Fruit fly (Drosophila melanogaster): ENCODE data around the gene Cph.

The Cph gene

DNA sequence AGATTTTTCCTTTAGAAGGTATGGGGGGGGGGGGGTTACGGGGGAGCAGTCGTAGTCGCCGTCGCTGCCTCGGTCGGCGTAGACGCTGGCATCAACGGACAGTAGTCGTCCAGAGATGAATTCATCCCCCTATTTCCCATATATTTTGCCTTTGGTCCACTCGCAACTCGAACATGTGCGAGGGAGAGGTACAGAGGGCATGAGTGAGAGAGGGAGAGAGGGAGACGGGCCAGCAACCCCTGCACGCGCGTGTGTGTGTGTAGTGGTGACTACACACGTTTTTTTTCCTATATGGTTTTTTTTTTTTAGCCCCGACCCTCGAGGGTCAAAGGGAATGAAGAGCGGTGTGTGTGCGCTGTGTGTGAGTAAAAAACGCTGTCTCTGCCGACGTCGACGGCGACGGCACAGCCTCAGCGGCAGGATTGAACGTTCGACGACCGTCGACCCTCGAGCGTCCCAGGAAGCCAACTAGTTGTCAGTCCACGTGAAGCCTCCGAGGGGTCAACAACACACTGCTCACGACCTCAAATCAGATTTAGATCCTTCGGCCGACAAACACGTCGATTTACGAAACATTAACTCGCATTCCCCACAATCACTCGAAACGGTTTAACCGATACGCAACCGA lies 88.6 kb downstream of the Cph start:
- TF ChIP-seq CG17801 (GFP tag; optimal IDR thresholded peaks at IDR 0.05; ENCODE audit: partially characterized antibody): no peak

DNA sequence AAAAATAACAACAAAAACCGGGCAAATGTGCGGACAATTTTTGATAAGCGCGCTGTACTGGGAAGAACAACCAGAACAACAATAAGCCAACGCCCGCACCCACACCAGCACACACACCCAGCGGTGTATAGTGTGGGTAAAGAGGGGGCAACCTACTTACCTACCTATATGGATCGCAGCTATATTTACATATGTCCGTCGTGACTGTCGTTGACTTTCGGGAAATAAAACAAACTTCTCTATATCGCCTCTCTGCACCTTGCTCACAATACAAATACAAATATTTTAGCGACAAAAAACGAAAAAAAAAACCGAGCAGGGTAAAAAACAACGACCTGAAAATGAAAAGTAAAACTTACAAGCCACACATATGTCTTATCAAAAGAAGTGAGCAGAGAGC lies 89.8 kb downstream of the Cph start:
- no peak for TF ChIP-seq CG17801 (GFP tag; optimal IDR thresholded peaks at IDR 0.05; ENCODE audit: partially characterized antibody)

DNA sequence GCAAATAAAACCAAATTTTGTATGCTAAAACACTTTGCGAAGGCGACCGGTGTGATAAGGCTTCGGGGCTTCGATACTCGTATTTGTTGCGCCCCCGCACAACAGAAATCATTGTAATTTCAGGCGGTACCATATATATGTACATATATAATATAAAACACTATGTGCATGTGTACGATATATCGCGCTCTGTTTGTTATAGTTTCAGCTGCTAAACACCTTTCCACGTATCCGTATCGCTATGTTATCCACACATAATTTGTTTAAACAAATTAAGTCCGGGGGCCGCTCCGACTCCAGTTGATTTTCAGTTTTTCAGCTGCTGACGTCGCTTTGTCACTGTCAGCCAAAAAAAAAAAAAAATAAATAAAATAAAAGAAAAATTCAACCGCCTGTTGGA lies 91.1 kb downstream of the Cph start:
- no peak for TF ChIP-seq CG17801 (GFP tag; optimal IDR thresholded peaks at IDR 0.05; ENCODE audit: partially characterized antibody)

DNA sequence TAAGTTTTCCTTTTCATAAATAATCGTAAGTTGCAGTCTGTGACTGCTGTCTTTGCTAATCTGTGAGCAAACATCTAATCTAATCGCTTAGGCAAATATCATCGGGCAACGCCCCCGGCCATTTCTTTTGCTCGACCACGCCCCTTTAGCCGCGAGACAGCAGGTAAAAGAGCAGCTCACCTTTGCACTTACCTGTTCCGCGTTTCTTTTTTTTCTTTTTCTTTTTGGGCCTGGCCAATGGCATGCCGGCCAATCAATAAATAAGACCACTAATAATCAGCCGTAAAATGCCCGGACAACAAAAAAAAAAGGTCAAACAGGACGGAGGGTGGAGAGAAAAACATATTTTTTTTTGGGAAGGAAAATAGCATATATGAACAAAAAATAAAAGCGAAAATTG lies 93.1 kb downstream of the Cph start:
- TF ChIP-seq CG17801 (GFP tag; optimal IDR thresholded peaks at IDR 0.05; ENCODE audit: partially characterized antibody): no peak

DNA sequence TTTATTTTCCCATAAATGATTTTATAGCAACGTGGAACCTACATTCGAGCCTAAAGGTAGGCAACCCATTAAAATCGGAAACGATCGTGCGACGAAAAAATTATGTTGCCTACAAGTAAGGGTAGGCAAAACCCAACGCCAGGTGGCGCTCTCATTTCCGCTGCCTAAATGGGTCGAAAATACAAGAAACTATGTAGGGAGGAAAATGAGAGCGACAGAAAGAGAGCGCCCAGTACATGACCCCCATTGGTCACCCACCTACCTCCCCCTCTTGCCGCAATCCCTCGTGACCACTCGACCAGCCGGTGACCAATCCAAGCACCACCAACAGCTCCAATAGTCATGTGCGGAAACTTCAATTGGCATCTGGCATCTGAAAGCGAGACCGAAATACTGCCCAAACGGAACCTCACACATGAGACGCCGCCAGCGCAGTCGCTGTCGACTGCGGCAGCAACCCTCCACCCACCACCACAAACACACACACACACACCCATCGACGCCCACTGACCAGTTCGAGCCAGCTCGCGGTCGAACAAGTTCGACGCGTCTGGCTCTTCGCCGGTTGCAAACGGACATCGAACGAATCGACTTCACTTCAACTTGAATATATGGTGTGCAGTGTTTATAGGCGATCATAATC lies 104.6 kb downstream of the Cph start:
- TF ChIP-seq CG17801 (GFP tag; optimal IDR thresholded peaks at IDR 0.05; ENCODE audit: partially characterized antibody): peak; percentile 75

DNA sequence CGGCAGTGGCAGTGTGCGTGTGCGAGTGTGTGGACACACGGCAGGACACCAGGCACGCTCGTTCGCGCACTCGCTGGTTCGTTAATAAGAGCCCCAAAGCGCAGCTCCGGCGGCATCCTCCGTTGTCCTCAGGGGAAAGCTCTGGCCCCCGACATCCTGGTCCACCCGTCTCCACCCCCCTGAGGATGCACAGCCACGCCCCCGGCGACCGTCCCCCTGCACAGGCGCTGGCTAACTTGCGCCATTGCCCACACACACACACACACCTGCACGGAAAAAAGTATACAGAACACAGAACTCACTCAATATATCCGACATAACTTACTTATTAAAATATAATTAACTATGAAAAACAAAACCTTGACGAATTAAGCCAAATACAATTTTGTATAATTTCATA lies 108.5 kb downstream of the Cph start:
- TF ChIP-seq CG17801 (GFP tag; optimal IDR thresholded peaks at IDR 0.05; ENCODE audit: partially characterized antibody): no peak

DNA sequence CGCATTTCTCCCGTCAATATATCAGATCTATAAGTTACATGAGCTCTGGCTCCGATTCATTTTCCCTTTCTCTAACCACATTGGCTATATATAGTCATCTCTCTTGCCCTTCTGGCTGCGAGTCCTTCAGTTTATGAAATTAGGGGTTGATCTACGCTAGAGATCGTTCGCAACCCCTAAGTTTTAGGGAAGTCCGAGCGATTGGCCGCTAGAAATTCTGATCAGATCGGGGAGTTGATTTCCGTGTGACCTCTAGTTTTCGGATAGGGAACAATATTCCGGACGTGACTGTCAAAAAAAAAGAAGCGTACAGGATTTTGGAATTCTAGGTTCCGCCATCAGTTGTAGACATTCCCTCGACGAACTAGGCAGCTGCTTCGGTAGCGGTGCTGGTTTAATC lies 114.9 kb downstream of the Cph start:
- no peak for TF ChIP-seq CG17801 (GFP tag; optimal IDR thresholded peaks at IDR 0.05; ENCODE audit: partially characterized antibody)

DNA sequence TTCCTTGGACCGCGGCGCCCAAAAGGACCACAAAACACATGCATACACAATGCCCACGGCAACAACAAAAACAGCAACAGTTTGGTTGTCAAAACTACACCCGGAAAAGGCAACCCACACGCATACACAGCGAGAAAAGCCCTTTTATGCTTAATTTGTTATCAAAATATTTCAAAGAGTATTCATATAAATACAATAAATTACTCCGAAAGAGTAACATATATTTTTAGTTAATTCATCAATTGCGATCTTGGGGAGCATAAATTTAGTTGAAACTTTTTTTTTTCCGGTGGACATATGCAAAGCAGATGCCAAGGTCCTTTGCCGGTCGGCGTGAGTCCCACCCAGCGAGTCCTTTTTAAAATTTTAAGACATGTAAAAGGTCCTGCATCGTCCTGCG lies 117.6 kb downstream of the Cph start:
- TF ChIP-seq CG17801 (GFP tag; optimal IDR thresholded peaks at IDR 0.05; ENCODE audit: partially characterized antibody): no peak

DNA sequence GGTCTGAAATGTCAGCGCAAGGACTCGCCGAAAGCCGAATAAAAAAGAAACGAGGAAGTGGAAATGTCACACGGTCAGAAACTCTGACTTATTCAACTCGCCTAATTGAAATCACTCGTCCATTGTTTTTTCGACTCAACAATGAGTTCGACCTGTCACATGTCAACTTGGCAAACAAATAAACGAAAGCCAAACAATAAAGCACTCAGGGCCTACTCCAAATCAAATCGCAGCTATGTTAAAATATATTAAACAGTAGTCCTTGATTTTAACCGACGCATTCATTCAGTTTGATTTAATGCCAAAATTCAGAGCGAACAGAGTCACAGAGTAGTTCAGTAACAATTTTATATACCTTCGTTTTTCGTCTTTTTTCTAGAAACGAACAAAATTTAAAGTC lies 129.1 kb downstream of the Cph start, which contains the start of gene CG1958:
Gene CG1958, plus strand, starts transcription at position 301 of the 400 bp plus-strand sequence.
- no peak for TF ChIP-seq CG17801 (GFP tag; optimal IDR thresholded peaks at IDR 0.05; ENCODE audit: partially characterized antibody)

DNA sequence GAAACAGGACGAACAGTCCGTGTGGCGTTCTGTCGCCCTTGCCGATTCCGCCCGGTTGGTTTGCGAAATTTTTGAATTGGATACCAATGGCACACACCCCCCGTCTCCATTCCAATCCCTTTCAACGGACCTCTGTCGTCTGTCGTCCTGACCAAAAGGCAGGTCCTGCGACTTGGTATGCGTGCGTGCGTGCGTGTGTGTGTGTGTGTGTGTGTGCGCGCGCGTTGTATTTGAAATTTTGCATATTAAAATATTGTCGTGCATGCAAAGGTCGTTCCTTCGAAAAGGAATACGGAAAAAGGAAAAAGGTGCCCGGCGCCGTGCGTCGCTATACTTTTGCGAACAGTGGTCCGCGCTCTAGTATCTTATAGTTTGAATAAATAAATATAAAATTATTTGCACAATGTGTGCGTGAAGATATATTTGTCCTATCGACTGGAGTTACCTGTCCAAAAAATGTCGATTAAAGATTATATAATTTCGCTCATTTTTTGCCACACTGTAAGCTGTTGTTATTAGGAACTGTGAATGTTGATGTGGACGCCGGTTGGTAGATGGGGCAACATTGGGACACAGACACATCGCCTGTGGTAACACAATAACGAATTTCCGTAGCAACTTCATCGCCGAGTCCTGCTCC lies 134.0 kb downstream of the Cph start:
- no peak for TF ChIP-seq CG17801 (GFP tag; optimal IDR thresholded peaks at IDR 0.05; ENCODE audit: partially characterized antibody)

DNA sequence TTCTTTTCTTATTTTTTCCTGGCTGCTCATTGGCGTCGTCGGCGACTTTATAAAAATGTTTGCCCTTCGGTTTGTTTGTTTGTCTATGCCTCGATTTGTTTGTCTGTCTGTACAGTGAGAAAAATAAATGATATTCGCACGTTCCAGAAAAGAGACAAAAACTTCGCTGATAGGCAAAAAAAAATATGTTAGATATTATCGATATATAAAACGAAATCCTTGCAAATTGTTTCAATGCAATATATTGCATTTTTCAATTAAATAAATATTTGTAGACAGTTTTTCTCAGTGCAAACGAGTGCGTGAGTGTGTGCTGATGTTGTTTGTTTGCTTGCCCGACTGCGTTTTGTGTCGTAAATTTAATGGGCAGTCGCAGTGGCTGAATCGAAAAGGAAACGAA lies 139.5 kb downstream of the Cph start:
- TF ChIP-seq CG17801 (GFP tag; optimal IDR thresholded peaks at IDR 0.05; ENCODE audit: partially characterized antibody): no peak

DNA sequence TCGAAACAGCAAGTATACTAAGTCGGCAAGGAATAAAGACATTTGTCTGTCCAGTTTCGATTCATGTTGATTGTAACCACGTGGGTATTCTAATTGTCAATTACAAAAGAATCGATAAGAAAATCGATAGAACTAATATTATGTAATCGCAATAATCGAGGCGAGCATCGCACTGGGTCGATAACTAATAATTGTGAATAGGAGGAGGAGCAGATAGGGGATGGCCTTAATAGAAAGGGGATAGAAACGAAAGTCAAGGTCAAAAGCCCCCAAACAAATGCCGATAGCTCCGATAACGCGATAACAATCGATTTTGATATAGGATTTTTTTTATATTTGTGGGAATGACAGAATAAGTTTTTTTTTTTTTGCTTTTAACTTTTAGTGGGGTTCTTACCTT lies 147.4 kb downstream of the Cph start:
- TF ChIP-seq CG17801 (GFP tag; optimal IDR thresholded peaks at IDR 0.05; ENCODE audit: partially characterized antibody): no peak

DNA sequence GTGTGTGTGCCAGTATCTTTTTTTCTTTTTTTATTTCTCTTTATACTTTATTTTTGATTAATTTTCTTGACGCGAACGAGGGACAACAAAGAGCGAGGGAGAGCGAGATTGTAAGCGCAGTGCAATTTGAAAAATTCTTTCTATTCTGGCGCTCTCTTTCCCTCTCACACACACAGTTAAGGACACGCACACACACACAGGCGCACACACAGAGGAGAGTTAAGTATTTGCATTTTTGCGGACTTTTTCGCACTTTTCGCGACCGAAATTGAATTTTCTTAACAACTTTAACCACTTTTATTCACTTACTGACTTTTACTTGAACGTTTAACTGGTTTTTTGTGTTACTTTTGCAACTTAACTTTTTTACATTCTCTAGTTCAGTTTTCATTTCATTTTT lies 147.9 kb downstream of the Cph start:
- no peak for TF ChIP-seq CG17801 (GFP tag; optimal IDR thresholded peaks at IDR 0.05; ENCODE audit: partially characterized antibody)

DNA sequence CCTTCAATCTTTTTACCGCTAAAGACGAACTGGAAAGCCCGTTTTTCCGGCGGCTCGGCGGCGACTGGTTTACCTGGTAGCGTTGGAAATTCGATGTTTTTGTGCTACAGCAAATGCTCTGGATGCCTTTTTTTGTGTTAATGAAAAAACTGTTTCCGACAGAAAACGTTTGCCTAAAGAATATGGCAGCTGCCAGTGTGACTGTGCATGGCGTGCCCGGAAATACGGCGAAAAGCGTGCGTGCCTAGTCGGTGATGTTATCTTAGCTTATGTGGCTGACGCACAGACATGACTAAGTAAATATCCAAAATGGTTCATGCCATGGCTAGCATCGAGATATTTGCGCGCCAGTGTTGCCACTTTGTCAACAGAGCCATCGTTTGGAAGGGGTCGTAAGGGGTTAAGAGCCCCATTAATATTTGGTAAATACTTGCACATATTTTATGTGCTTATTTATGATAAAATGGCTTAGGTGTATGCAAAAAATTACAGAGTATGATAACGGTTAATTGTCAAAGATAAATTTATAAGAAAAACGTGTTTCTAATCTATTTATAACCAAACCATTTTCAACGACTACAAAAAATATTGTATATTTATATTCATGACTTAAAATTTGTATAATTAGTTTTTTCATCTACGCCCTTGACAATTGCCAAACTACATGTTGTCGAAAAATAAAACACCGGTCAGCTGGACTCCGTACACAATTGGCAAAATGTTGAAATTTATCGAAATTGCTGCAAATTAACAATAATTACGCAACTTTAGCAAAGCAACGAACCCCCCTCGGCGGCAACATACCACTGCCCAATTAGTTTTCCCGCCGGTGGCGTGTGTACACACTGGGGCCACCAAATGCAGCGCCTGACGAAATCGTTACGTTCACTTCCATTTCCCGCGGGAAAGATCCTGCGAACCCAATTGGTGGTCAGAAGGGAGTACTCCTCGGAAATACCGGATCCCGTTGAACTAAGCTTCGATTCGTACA lies 148.8 kb downstream of the Cph start, which contains the start of gene CG2059:
Gene CG2059, plus strand, starts transcription at position 364 of the 991 bp plus-strand sequence.
- peak; percentile 25 for TF ChIP-seq CG17801 (GFP tag; optimal IDR thresholded peaks at IDR 0.05; ENCODE audit: partially characterized antibody)

Measured in ovary, adult (tissue).